Fruit fly (Drosophila melanogaster): ENCODE data around the gene CG17168.

The CG17168 gene

DNA sequence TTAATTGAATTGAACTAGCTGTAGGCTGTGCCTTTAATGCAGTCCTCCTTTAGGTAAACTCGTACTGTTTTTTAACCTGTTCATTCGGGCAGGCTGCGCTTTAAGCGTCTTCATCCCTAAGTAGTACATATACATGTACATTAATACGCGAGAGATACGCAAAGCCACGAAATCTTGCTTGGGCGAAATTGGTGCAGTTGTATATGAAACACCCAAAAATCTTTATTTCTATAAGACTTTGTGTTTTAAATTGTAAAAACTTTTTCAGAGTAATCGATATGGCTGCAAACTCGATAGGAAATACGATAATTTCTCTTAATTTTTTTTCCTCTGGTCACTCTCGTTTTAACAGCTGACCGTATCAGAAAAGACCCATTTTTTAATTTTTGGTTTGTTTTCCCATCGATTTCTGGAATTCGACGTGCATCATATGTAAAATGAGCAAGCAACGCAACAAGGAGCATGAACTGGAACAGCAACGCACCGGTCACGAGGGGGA is at the start of gene CG17168, which contains the start of gene CG17163:
CG17168 (plus strand) TSS at position 332 of the 499 bp plus-strand sequence.
CG17163 (minus strand) TSS at position 303 of the 499 bp plus-strand sequence.
- TF ChIP-seq CG8478 (optimal IDR thresholded peaks at IDR 0.05) (no peak), CTCF (optimal IDR thresholded peaks at IDR 0.05) (no peak)

DNA sequence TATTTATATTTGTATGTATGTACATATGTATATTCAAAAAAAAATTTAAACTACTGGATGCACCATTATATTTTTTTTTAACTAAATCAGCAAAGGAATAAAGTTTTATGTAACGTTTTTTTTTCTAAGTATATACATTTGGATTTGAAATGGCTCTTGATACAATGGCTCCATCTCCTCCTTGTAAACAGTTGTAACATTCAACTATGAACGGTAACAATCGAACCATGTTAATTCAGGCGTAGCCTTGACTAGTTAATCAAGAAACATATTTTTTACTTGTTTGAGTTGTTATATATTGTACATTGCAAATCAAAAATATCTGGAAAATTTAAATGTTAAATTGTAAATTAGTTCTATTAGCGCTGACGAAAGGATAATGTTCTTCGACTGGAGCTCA is 46.8 kb upstream of the CG17168 start, which contains the start of gene CG12061:
CG12061 (plus strand) TSS at position 301 of the 400 bp plus-strand sequence.
- TF ChIP-seq CTCF (optimal IDR thresholded peaks at IDR 0.05) (no peak), CG8478 (optimal IDR thresholded peaks at IDR 0.05) (no peak)

DNA sequence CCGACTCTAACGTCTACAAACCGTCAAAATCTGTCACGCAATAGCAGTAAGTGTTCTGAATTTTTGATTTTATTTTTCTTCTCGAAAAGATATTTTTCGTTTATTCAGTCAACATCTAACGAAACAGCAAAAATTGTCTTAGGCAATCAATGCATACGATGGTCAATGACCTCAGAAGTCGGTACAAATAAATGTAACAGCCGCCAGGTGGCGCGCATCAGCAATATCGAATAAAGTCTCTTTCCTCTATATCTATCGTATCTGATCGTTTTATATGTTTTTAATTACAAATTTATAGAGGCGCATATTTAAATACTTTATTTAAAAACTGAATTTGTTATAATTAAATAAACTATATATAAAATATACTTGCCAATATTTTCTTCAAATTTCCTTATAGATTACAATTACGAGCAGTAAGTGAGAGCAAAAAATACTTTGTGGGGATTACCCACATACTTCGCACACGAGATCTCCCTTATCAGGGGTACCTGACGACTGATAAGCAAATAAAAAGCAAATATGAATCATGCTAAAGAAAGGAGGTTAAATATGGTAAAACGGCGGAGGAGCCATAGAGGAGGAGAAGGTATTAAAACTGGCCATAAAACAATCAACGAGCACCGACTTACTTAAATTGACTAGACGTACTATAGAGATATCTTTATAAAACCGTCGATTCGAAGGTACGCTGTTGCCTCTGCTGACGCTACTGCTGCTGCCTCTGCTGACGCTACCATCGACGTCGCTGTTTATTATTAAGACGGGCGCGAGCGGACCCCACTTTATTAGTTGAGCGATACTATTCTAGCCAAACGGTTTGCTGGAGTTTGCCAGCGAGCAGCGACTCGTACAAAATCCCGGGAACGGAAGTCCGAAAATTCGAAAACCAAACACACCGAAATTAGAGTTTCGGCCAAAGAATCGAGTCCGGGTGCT is 14.7 kb upstream of the CG17168 start, which contains the start of gene CG17167:
CG17167 (plus strand) TSS at position 781 of the 939 bp plus-strand sequence.
- TF ChIP-seq CG8478 (optimal IDR thresholded peaks at IDR 0.05) (no peak), CTCF (optimal IDR thresholded peaks at IDR 0.05) (peak; percentile 24 to 76)

dm6 chrX:23071237-23071688 is 11.3 kb upstream of the CG17168 start:
- no peak for TF ChIP-seq CG8478 (optimal IDR thresholded peaks at IDR 0.05)
- TF ChIP-seq CTCF (optimal IDR thresholded peaks at IDR 0.05): no peak

- TF ChIP-seq CTCF (optimal IDR thresholded peaks at IDR 0.05): no peak
- TF ChIP-seq CG8478 (optimal IDR thresholded peaks at IDR 0.05): no peak
These were observed 9.1 kb upstream of the CG17168 start for dm6 chrX:23073402-23073801.

dm6 chrX:23084372-23084771 is 1.8 kb downstream of the CG17168 start, which contains the start of gene CG17169:
Gene CG17169 (plus strand): TSS chrX:23084672.
- no peak for TF ChIP-seq CTCF (optimal IDR thresholded peaks at IDR 0.05)
- no peak for TF ChIP-seq CG8478 (optimal IDR thresholded peaks at IDR 0.05)

DNA sequence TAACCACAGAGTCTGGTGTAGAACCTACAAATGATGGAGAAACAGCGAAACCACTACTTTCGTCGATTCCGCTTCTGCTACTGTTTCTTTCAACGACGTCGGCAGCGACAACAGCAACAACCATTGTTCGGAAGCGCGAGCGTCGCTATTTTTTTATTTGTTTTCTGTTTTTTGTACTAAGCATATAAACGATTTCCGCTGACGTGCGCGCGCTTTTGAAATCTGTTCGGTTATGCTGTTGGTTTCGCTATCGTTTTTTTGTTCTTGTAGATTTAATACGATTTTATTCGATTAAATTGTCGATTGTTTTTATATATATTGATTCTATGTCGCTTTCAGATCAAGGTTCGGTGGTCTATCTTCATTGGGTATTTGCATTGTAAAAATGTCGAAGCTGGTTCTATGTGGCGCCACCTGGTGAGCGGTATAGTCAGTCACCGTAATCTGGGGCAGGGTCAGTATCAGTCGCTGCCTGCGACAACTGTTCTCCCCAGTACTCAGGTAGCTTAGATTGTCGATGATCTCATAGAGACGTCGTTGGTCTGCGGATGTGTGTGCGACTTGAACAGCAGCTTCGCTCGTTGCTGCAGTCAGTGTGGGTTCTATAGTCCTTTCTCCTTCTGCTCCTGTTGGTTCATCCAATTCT is 6.7 kb downstream of the CG17168 start:
- TF ChIP-seq CTCF (optimal IDR thresholded peaks at IDR 0.05) (peak; percentile 76 to 77), CG8478 (optimal IDR thresholded peaks at IDR 0.05) (no peak)

DNA sequence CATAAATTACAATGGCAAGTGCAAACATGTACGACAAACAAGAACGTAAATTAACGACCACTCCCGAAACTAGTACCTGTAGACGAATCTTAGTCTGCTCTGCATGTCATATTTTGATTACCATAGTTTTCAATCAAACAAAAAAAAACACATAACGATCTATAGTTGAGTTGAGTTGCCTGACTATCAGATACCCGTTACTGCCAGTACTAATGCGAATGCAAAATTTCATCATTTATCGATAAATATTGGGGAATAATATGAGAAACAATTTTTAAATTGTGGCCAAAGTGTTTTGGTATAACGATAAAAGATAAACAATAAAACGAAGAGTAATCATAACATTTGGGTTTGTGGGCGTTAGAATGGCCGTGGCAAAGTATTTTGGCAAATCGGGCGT is 7.9 kb downstream of the CG17168 start:
- TF ChIP-seq CG8478 (optimal IDR thresholded peaks at IDR 0.05) (no peak), CTCF (optimal IDR thresholded peaks at IDR 0.05) (no peak)

DNA sequence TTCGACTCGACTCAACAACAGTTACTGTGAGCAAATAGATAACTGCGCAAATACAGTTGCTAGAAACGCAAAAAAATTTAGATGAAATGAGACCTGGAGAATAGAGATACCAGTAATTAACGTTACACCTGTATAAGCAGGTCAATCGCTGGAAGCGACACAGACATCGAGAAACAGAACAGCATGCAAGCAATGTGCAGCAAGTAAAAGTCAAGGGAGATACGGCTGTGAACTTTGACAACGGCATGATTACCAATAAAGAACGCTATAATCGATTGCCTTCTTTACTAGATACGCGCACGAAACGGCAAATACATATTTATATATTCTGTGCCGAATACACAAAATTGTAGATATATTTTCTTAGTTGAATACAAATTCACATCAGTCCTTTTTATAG is 8.8 kb downstream of the CG17168 start:
- TF ChIP-seq CG8478 (optimal IDR thresholded peaks at IDR 0.05) (no peak), CTCF (optimal IDR thresholded peaks at IDR 0.05) (no peak)

DNA sequence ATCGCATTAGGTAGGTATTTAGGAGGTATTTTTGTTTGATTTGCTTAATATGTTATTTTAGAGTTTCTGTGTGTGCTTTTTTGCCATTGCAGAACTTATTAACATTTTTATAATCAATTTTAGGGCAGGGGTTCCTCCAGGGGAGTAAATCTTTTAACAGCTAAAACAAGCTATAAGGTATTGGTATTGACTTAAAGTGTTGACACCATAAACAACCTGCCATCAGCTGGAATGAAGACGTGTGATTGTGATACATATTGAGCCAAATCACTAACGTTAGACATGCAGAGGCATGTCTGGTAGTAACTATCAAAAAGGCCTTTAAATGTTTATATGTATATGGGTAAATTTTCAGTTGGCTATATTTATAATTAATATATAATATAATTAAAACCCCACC is 9.3 kb downstream of the CG17168 start:
- TF ChIP-seq CG8478 (optimal IDR thresholded peaks at IDR 0.05) (no peak), CTCF (optimal IDR thresholded peaks at IDR 0.05) (no peak)

DNA sequence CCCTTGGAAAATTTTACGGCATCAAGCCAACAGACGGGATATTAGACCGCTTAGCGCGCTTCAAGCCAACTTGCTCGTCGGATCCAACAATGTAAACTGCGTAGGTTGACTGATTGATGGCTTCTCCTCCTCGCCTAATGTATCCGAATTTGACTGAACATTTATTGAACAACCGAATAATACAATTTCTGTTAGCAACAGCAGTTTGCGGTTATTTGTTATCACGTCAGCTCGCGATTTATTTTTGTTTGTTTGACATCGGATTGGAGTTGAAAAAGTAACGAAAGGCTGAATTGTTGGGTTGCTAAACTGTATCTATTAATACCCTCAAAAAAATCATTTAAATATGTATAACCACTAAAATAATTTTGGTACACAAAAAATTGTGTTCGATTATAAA is 10.0 kb downstream of the CG17168 start, which contains the start of gene CG17159:
CG17159 (minus strand) TSS at position 101 of the 400 bp plus-strand sequence.
- TF ChIP-seq CG8478 (optimal IDR thresholded peaks at IDR 0.05): no peak
- no peak for TF ChIP-seq CTCF (optimal IDR thresholded peaks at IDR 0.05)

- TF ChIP-seq CTCF (optimal IDR thresholded peaks at IDR 0.05) (no peak), CG8478 (optimal IDR thresholded peaks at IDR 0.05) (no peak)
These were observed 13.7 kb downstream of the CG17168 start, which contains the start of gene CG17162 for dm6 chrX:23096117-23096817. Gene CG17162 (minus strand): TSS chrX:23096735.

- TF ChIP-seq CTCF (optimal IDR thresholded peaks at IDR 0.05) (no peak), CG8478 (optimal IDR thresholded peaks at IDR 0.05) (no peak)
These were observed 14.2 kb downstream of the CG17168 start for dm6 chrX:23096818-23097129.

- TF ChIP-seq CTCF (optimal IDR thresholded peaks at IDR 0.05) (no peak), CG8478 (optimal IDR thresholded peaks at IDR 0.05) (no peak)
These were observed 14.7 kb downstream of the CG17168 start for dm6 chrX:23097250-23097649.

dm6 chrX:23105692-23106091 is 23.2 kb downstream of the CG17168 start, which contains the start of gene ATbp:
Gene ATbp (plus strand): TSS chrX:23106003.
- TF ChIP-seq CTCF (optimal IDR thresholded peaks at IDR 0.05): no peak
- TF ChIP-seq CG8478 (optimal IDR thresholded peaks at IDR 0.05): no peak
